Worm (Caenorhabditis elegans): ENCODE data around the gene T26H5.4.

ce11 chrV:15495169-15495568, 46.7 kb upstream of the T26H5.4 start, which contains the start of gene srh-219:
- TF ChIP-seq him-1 (tag; optimal IDR thresholded peaks at IDR 0.05) (no peak), dao-5 (tag; optimal IDR thresholded peaks at IDR 0.05) (no peak)
